Worm (Caenorhabditis elegans) whole organism, midembryonic: ENCODE data around the gene rpl-37.
A peak's percentile ranks its signal among the peaks of the same experiment; 100 is the strongest.

ENCODE experiments used
- T22C8.4 ChIP-seq: fragments of 200-800 bp; sonication (Bioruptor generic); IDR thresholded peaks from 2 replicates; pipeline ENCODE4 v1.3.6; 2022; ENCODE audit warnings: missing genetic modification characterization, missing compliant biosample characterization
- cog-1 ChIP-seq: sonication (generic microtip); optimal IDR thresholded peaks from 2 replicates; lab custom pipeline; 2016; ENCODE audit warnings: missing genetic modification characterization, missing compliant biosample characterization
- flt-1 ChIP-seq: fragments of 200-800 bp; sonication (Bioruptor generic); IDR thresholded peaks from 2 replicates; pipeline ENCODE4 v1.3.6; 2022; ENCODE audit warnings: missing genetic modification characterization, missing compliant biosample characterization
- klf-2 ChIP-seq: fragments of 200-800 bp; sonication (Bioruptor generic); conservative IDR thresholded peaks from 2 replicates; pipeline ENCODE4 v1.3.6; 2022; ENCODE audit warnings: missing genetic modification reagents, missing genetic modification characterization, missing compliant biosample characterization
- med-1 ChIP-seq: sonication (generic microtip); optimal IDR thresholded peaks from 2 replicates; lab custom pipeline; 2017; ENCODE audit warnings: missing genetic modification characterization, mild to moderate bottlenecking, missing compliant biosample characterization, antibody characterized with exemption, missing genetic modification reagents; ENCODE audit not compliant: insufficient read depth
- ref-1 ChIP-seq: fragments of 200-800 bp; sonication (Bioruptor generic); conservative IDR thresholded peaks from 2 replicates; pipeline ENCODE4 v1.3.6; 2022; ENCODE audit warnings: missing genetic modification reagents, missing genetic modification characterization, missing compliant biosample characterization
- tab-1 ChIP-seq: fragments of 200-800 bp; sonication (Bioruptor generic); IDR thresholded peaks from 2 replicates; pipeline ENCODE4 v1.3.6; 2022; ENCODE audit warnings: missing genetic modification characterization, missing compliant biosample characterization
- ztf-23 ChIP-seq: fragments of 200-800 bp; sonication (Bioruptor generic); IDR thresholded peaks from 2 replicates; pipeline ENCODE4 v1.3.6; 2022; ENCODE audit warnings: missing genetic modification reagents, missing genetic modification characterization, missing compliant biosample characterization
- ztf-29 ChIP-seq: fragments of 200-800 bp; sonication (Bioruptor generic); IDR thresholded peaks from 2 replicates; pipeline ENCODE4 v1.3.6; 2022; ENCODE audit warnings: missing genetic modification reagents, missing genetic modification characterization, missing compliant biosample characterization

Gene rpl-37

ce11 chrIII:3541539-3541938, 13.1 kb downstream of the rpl-37 start, which contains the start of gene ben-1:
ben-1 (minus strand) TSS chrIII:3541639.
- TF ChIP-seq tab-1 (GFP tag; lab: Robert Waterston, UW) (no peak), klf-2 (GFP tag; lab: Robert Waterston, UW) (no peak)

- no peak for TF ChIP-seq klf-2 (GFP tag; lab: Robert Waterston, UW)
- no peak for TF ChIP-seq ref-1 (GFP tag; lab: Robert Waterston, UW)
- no peak for TF ChIP-seq tab-1 (GFP tag; lab: Robert Waterston, UW)
- no peak for TF ChIP-seq flt-1
- no peak for TF ChIP-seq med-1 (GFP tag; lab: Kevin White, UChicago)
- TF ChIP-seq ztf-29 (GFP tag; lab: Robert Waterston, UW): no peak
- no peak for TF ChIP-seq ztf-23 (GFP tag; lab: Robert Waterston, UW)
- no peak for TF ChIP-seq cog-1 (tag; lab: Kevin White, UChicago)
Observed at ce11 chrIII:3542105-3542504, 13.7 kb downstream of the rpl-37 start.

- TF ChIP-seq flt-1 (peak; percentile 19; the same call in 1 of the 2 replicates), ref-1 (GFP tag; lab: Robert Waterston, UW) (no peak), T22C8.4 (no peak), tab-1 (GFP tag; lab: Robert Waterston, UW) (no peak), cog-1 (tag; lab: Kevin White, UChicago) (peak; percentile 44), klf-2 (GFP tag; lab: Robert Waterston, UW) (no peak)
Observed at ce11 chrIII:3543071-3543470, 14.6 kb downstream of the rpl-37 start.

- TF ChIP-seq klf-2 (GFP tag; lab: Robert Waterston, UW) (no peak), ztf-29 (GFP tag; lab: Robert Waterston, UW) (no peak), cog-1 (tag; lab: Kevin White, UChicago) (no peak), ref-1 (GFP tag; lab: Robert Waterston, UW) (no peak), med-1 (GFP tag; lab: Kevin White, UChicago) (no peak), T22C8.4 (no peak), ztf-23 (GFP tag; lab: Robert Waterston, UW) (no peak), flt-1 (no peak), tab-1 (GFP tag; lab: Robert Waterston, UW) (no peak)
Observed at ce11 chrIII:3546323-3546722, 17.9 kb downstream of the rpl-37 start, which contains the start of gene C54C6.7. C54C6.7 (minus strand) TSS chrIII:3546423.

- TF ChIP-seq med-1 (GFP tag; lab: Kevin White, UChicago) (no peak), tab-1 (GFP tag; lab: Robert Waterston, UW) (no peak), ztf-23 (GFP tag; lab: Robert Waterston, UW) (no peak), cog-1 (tag; lab: Kevin White, UChicago) (no peak), ztf-29 (GFP tag; lab: Robert Waterston, UW) (no peak), T22C8.4 (no peak), flt-1 (no peak)
Observed at ce11 chrIII:3548017-3548416, 19.6 kb downstream of the rpl-37 start, which contains the start of gene C54C6.11. C54C6.11 (plus strand) TSS chrIII:3548317.

ce11 chrIII:3549750-3550149, 21.3 kb downstream of the rpl-37 start, which contains the start of gene C54C6.5:
C54C6.5 (minus strand) TSS chrIII:3549850.
- TF ChIP-seq tab-1 (GFP tag; lab: Robert Waterston, UW) (no peak), cog-1 (tag; lab: Kevin White, UChicago) (no peak), ztf-29 (GFP tag; lab: Robert Waterston, UW) (no peak), flt-1 (no peak), ztf-23 (GFP tag; lab: Robert Waterston, UW) (no peak), med-1 (GFP tag; lab: Kevin White, UChicago) (no peak), T22C8.4 (no peak), klf-2 (GFP tag; lab: Robert Waterston, UW) (no peak), ref-1 (GFP tag; lab: Robert Waterston, UW) (no peak)

ce11 chrIII:3550364-3550763, 21.9 kb downstream of the rpl-37 start:
- no peak for TF ChIP-seq ref-1 (GFP tag; lab: Robert Waterston, UW)
- no peak for TF ChIP-seq flt-1
- no peak for TF ChIP-seq cog-1 (tag; lab: Kevin White, UChicago)
- TF ChIP-seq T22C8.4: no peak
- no peak for TF ChIP-seq ztf-29 (GFP tag; lab: Robert Waterston, UW)
- no peak for TF ChIP-seq klf-2 (GFP tag; lab: Robert Waterston, UW)
- no peak for TF ChIP-seq ztf-23 (GFP tag; lab: Robert Waterston, UW)
- no peak for TF ChIP-seq tab-1 (GFP tag; lab: Robert Waterston, UW)
- no peak for TF ChIP-seq med-1 (GFP tag; lab: Kevin White, UChicago)

ce11 chrIII:3553349-3553748, 24.9 kb downstream of the rpl-37 start, which contains the start of gene C54C6.4:
C54C6.4 (plus strand) TSS chrIII:3553649.
- TF ChIP-seq flt-1: no peak
- TF ChIP-seq T22C8.4: no peak
- no peak for TF ChIP-seq cog-1 (tag; lab: Kevin White, UChicago)
- TF ChIP-seq med-1 (GFP tag; lab: Kevin White, UChicago): no peak
- no peak for TF ChIP-seq ztf-23 (GFP tag; lab: Robert Waterston, UW)
- no peak for TF ChIP-seq klf-2 (GFP tag; lab: Robert Waterston, UW)
- TF ChIP-seq ref-1 (GFP tag; lab: Robert Waterston, UW): no peak
- no peak for TF ChIP-seq ztf-29 (GFP tag; lab: Robert Waterston, UW)
- no peak for TF ChIP-seq tab-1 (GFP tag; lab: Robert Waterston, UW)

ce11 chrIII:3560235-3560634, 31.8 kb downstream of the rpl-37 start:
- no peak for TF ChIP-seq T22C8.4

ce11 chrIII:3562276-3562675, 33.8 kb downstream of the rpl-37 start:
- no peak for TF ChIP-seq cog-1 (tag; lab: Kevin White, UChicago)
- TF ChIP-seq tab-1 (GFP tag; lab: Robert Waterston, UW): no peak
- TF ChIP-seq ztf-23 (GFP tag; lab: Robert Waterston, UW): no peak
- no peak for TF ChIP-seq T22C8.4
- TF ChIP-seq ztf-29 (GFP tag; lab: Robert Waterston, UW): no peak
- TF ChIP-seq flt-1: no peak
- no peak for TF ChIP-seq med-1 (GFP tag; lab: Kevin White, UChicago)
- TF ChIP-seq klf-2 (GFP tag; lab: Robert Waterston, UW): no peak
- no peak for TF ChIP-seq ref-1 (GFP tag; lab: Robert Waterston, UW)
